Fruit fly (Drosophila melanogaster): ENCODE data around the gene CG14340.

CG14340 gene

DNA sequence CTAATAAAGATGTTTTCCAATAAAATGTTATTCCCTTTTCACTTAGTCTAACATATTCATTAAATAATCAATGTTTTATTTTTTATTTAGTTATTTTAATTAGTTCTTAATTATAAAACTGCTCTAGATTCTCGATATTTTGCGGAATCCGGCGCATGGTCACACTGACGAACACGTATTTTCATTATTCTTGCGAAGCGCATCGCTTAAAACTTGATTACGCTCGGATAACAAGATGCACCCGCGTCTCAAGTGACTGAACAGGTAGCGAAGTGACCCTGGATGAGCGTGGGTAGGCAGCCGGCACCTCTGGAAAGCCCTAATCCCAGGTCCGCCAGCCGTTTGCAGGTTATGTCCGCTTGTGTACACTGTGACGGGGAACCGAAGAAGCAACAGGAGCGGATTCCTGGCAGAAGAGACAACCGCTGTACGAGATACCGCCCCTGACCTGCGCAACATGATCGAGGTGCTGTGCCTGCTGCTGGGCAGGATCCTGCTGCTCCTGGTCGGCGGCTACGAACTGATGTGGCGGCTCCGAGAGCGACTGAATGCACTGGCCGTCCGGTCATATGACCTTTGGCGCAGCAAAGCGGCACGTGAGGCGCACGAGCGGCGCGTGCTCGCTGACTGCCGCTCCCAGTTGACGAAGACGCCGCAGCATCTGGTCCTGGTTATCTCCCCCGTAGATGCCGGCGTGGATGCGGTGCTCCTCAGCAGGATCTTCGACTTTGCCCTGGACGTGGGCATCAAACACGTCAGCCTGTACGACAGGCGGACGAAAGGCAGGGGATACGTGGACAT, 46.0 kb downstream of the CG14340 start, which contains the start of gene Tango14:
TSS of gene Tango14 (plus strand) at position 143 of the 801 bp plus-strand sequence.
- no peak for TF ChIP-seq jim (GFP tag; optimal IDR thresholded peaks at IDR 0.05)
- no peak for TF ChIP-seq dmrt93B (GFP tag; optimal IDR thresholded peaks at IDR 0.05)
- no peak for TF ChIP-seq CrebA (GFP tag; optimal IDR thresholded peaks at IDR 0.05; ENCODE audit: borderline replicate concordance)
- no peak for TF ChIP-seq fru (GFP tag; optimal IDR thresholded peaks at IDR 0.05)
- no peak for TF ChIP-seq Abd-B (GFP tag; optimal IDR thresholded peaks at IDR 0.05)
